Fruit fly (Drosophila melanogaster): ENCODE results near the gene Rint1.
A peak's percentile ranks its signal among the peaks of the same experiment; 100 is the strongest.

Rint1 gene

dm6 chr3L:7344965-7345427, 21.6 kb downstream of the Rint1 start, which contains the start of gene Cln7 (continued):
- TF ChIP-seq CG7745 (tag; optimal IDR thresholded peaks at IDR 0.05): no peak
- peak; percentile 70 for TF ChIP-seq CG12071 (GFP tag; optimal IDR thresholded peaks at IDR 0.05)
- TF ChIP-seq CG3847 (GFP tag; IDR thresholded peaks at IDR 0.05): no peak
- no peak for TF ChIP-seq pum (GFP tag; optimal IDR thresholded peaks at IDR 0.05)
- no peak for TF ChIP-seq sc (optimal IDR thresholded peaks at IDR 0.05)
- no peak for TF ChIP-seq sc (GFP tag; optimal IDR thresholded peaks at IDR 0.05)
- no peak for TF ChIP-seq Sry-δ (GFP tag; optimal IDR thresholded peaks at IDR 0.05)
- no peak; the same call in 2 of the 3 replicates for TF ChIP-seq ase (GFP tag; IDR thresholded peaks at IDR 0.05)
- no peak for TF ChIP-seq cwo (GFP tag; optimal IDR thresholded peaks at IDR 0.05)
- TF ChIP-seq CG32767 (GFP tag; IDR thresholded peaks at IDR 0.05): peak; percentile 74; the same call in 1 of the 2 replicates
- no peak for TF ChIP-seq pho (GFP tag; optimal IDR thresholded peaks at IDR 0.05)
- TF ChIP-seq CG6765 (GFP tag; optimal IDR thresholded peaks at IDR 0.05): peak; percentile 31
- peak; percentile 59 for TF ChIP-seq CG4707 (GFP tag; optimal IDR thresholded peaks at IDR 0.05)
- peak; percentile 93 for TF ChIP-seq CG5180 (GFP tag; optimal IDR thresholded peaks at IDR 0.05)
- TF ChIP-seq ftz-f1 (GFP tag; optimal IDR thresholded peaks at IDR 0.05): peak; percentile 61
- TF ChIP-seq ranshi (GFP tag; IDR thresholded peaks at IDR 0.05): no peak; the same call in 1 of the 2 replicates
- TF ChIP-seq zfh2 (GFP tag; optimal IDR thresholded peaks at IDR 0.05): no peak
- TF ChIP-seq bowl (GFP tag; IDR thresholded peaks at IDR 0.05): no peak
- TF ChIP-seq CG17385 (GFP tag; optimal IDR thresholded peaks at IDR 0.05): peak; percentile 53
- no peak for TF ChIP-seq zf30C (GFP tag; optimal IDR thresholded peaks at IDR 0.05)
- peak; percentile 69 for TF ChIP-seq CG34376 (GFP tag; optimal IDR thresholded peaks at IDR 0.05)
- no peak for TF ChIP-seq CG18011 (GFP tag; optimal IDR thresholded peaks at IDR 0.05)
- TF ChIP-seq CG8765 (GFP tag; IDR thresholded peaks at IDR 0.05): peak; percentile 71; the same call in 1 of the 2 replicates
- TF ChIP-seq Lhr (GFP tag; optimal IDR thresholded peaks at IDR 0.05): no peak
- no peak for TF ChIP-seq tup (GFP tag; optimal IDR thresholded peaks at IDR 0.05)
- TF ChIP-seq ems (GFP tag; optimal IDR thresholded peaks at IDR 0.05): no peak
- no peak for TF ChIP-seq Mes4 (GFP tag; optimal IDR thresholded peaks at IDR 0.05)
- no peak for TF ChIP-seq CG11504 (tag; optimal IDR thresholded peaks at IDR 0.05)
- no peak for TF ChIP-seq Lpt (GFP tag; optimal IDR thresholded peaks at IDR 0.05)
- peak; percentile 20 for TF ChIP-seq CG14710 (tag; optimal IDR thresholded peaks at IDR 0.05)
- no peak for TF ChIP-seq tll (GFP tag; optimal IDR thresholded peaks at IDR 0.05)
- no peak for TF ChIP-seq CoRest (tag; optimal IDR thresholded peaks at IDR 0.05)
- peak; percentile 50 for TF ChIP-seq PHDP (tag; optimal IDR thresholded peaks at IDR 0.05)
- TF ChIP-seq CG10366 (GFP tag; IDR thresholded peaks at IDR 0.05): no peak
- no peak for TF ChIP-seq CG17361 (GFP tag; IDR thresholded peaks at IDR 0.05)
- no peak for TF ChIP-seq pita (GFP tag; optimal IDR thresholded peaks at IDR 0.05)
- peak; percentile 59 for TF ChIP-seq lab (GFP tag; optimal IDR thresholded peaks at IDR 0.05)
- no peak for TF ChIP-seq Dfd (GFP tag; optimal IDR thresholded peaks at IDR 0.05)
- no peak for TF ChIP-seq Sry-β (GFP tag; optimal IDR thresholded peaks at IDR 0.05)
- peak; percentile 50 for TF ChIP-seq CTCF (GFP tag; optimal IDR thresholded peaks at IDR 0.05)
- TF ChIP-seq CG4617 (GFP tag; optimal IDR thresholded peaks at IDR 0.05; ENCODE audit: borderline replicate concordance): no peak
- TF ChIP-seq NFAT (GFP tag; IDR thresholded peaks at IDR 0.05): peak; percentile 50; the same call in 1 of the 2 replicates
- TF ChIP-seq CG3407 (GFP tag; optimal IDR thresholded peaks at IDR 0.05): no peak
- no peak for TF ChIP-seq Oaz (GFP tag; IDR thresholded peaks at IDR 0.05)
- TF ChIP-seq vnd (GFP tag; IDR thresholded peaks at IDR 0.05; ENCODE audit: partially characterized antibody): no peak
- peak; percentile 57 for TF ChIP-seq CG6854 (GFP tag; optimal IDR thresholded peaks at IDR 0.05)
- no peak for TF ChIP-seq CG15696 (tag; optimal IDR thresholded peaks at IDR 0.05)
- TF ChIP-seq insv (GFP tag; optimal IDR thresholded peaks at IDR 0.05): peak in 1 of 2 experiments; percentile 46
- TF ChIP-seq CG5245 (GFP tag; optimal IDR thresholded peaks at IDR 0.05): no peak
- peak; percentile 55 for TF ChIP-seq onecut (GFP tag; IDR thresholded peaks at IDR 0.05)
- TF ChIP-seq tgo (GFP tag; IDR thresholded peaks at IDR 0.05): no peak

Data from whole organism, embryonic.